Fruit fly (Drosophila melanogaster) whole organism, prepupa: Measurements from ENCODE around the gene CG31445.
A peak's percentile ranks its signal among the peaks of the same experiment; 100 is the strongest.

Source experiments
- Blimp-1 ChIP-seq: fragments of 200-800 bp; sonication (Bioruptor generic); optimal IDR thresholded peaks from 3 replicates; lab custom pipeline; 2017; ENCODE audit warnings: missing biosample characterization, missing genetic modification characterization, mild to moderate bottlenecking, moderate library complexity, missing genetic modification reagents
- CG10631 ChIP-seq: fragments of 200-800 bp; sonication (Bioruptor generic); optimal IDR thresholded peaks from 2 replicates; lab custom pipeline; 2016; ENCODE audit warnings: missing biosample characterization, missing genetic modification characterization
- CG11294 ChIP-seq: fragments of 200-800 bp; sonication (Bioruptor generic); IDR thresholded peaks from 2 replicates; pipeline ENCODE4 v1.3.6; 2022; ENCODE audit warnings: missing biosample characterization, missing genetic modification characterization
- CG11762 ChIP-seq: fragments of 200-800 bp; sonication (Bioruptor generic); optimal IDR thresholded peaks from 3 replicates; lab custom pipeline; 2016; ENCODE audit warnings: missing biosample characterization, missing genetic modification characterization; ENCODE audit not compliant: insufficient read depth
- CG1621 ChIP-seq: fragments of 200-800 bp; sonication (Bioruptor generic); optimal IDR thresholded peaks from 3 replicates; lab custom pipeline; 2018; ENCODE audit warnings: missing biosample characterization, mild to moderate bottlenecking, missing genetic modification characterization
- CG16779 ChIP-seq: fragments of 200-800 bp; sonication (Bioruptor generic); optimal IDR thresholded peaks from 3 replicates; lab custom pipeline; 2017; ENCODE audit warnings: missing biosample characterization, mild to moderate bottlenecking, missing genetic modification characterization
- CG3032 ChIP-seq: fragments of 200-800 bp; optimal IDR thresholded peaks from 2 replicates; lab custom pipeline; 2019; ENCODE audit warnings: missing biosample characterization, mild to moderate bottlenecking, missing genetic modification characterization, moderate library complexity
- CG31627 ChIP-seq: fragments of 200-800 bp; sonication (Bioruptor generic); optimal IDR thresholded peaks from 3 replicates; lab custom pipeline; 2016; ENCODE audit warnings: missing biosample characterization, missing genetic modification characterization
- CG32006 ChIP-seq: fragments of 200-800 bp; sonication (Bioruptor generic); optimal IDR thresholded peaks from 3 replicates; lab custom pipeline; 2017; ENCODE audit warnings: missing biosample characterization, mild to moderate bottlenecking, missing genetic modification characterization
- CG34406 ChIP-seq: fragments of 200-800 bp; sonication (Bioruptor generic); optimal IDR thresholded peaks from 3 replicates; lab custom pipeline; 2016; ENCODE audit warnings: missing biosample characterization, missing genetic modification characterization
- CG3919 ChIP-seq: fragments of 200-800 bp; sonication (Bioruptor generic); optimal IDR thresholded peaks from 3 replicates; lab custom pipeline; 2016; ENCODE audit warnings: missing biosample characterization, missing genetic modification characterization
- CG4318 ChIP-seq: fragments of 200-800 bp; sonication (Bioruptor generic); optimal IDR thresholded peaks from 3 replicates; lab custom pipeline; 2017; ENCODE audit warnings: missing biosample characterization, mild to moderate bottlenecking, missing genetic modification characterization
- CG6163 ChIP-seq: fragments of 200-800 bp; sonication (Bioruptor generic); IDR thresholded peaks from 3 replicates; pipeline ENCODE4 v1.3.6; 2022; ENCODE audit warnings: missing biosample characterization, missing genetic modification characterization
- CG6792 ChIP-seq: fragments of 200-800 bp; sonication (Bioruptor generic); optimal IDR thresholded peaks from 3 replicates; lab custom pipeline; 2016; ENCODE audit warnings: missing biosample characterization, missing genetic modification characterization
- CG6808 ChIP-seq: fragments of 200-800 bp; sonication (Bioruptor generic); optimal IDR thresholded peaks from 3 replicates; lab custom pipeline; 2017; ENCODE audit warnings: missing biosample characterization, missing genetic modification characterization, mild to moderate bottlenecking, moderate library complexity, missing genetic modification reagents
- CG6854 ChIP-seq: fragments of 200-800 bp; sonication (Bioruptor generic); optimal IDR thresholded peaks from 2 replicates; lab custom pipeline; 2017; ENCODE audit warnings: missing biosample characterization, mild to moderate bottlenecking, missing genetic modification characterization
- CG7368 ChIP-seq: fragments of 200-800 bp; sonication (Bioruptor generic); optimal IDR thresholded peaks from 3 replicates; lab custom pipeline; 2016; ENCODE audit warnings: missing biosample characterization, missing genetic modification characterization
- CG8119 ChIP-seq: fragments of 200-800 bp; sonication (Bioruptor generic); IDR thresholded peaks from 3 replicates; pipeline ENCODE4 v1.3.6; 2022; ENCODE audit warnings: missing biosample characterization, missing genetic modification characterization
- CG8319 ChIP-seq: fragments of 200-800 bp; sonication (Bioruptor generic); optimal IDR thresholded peaks from 3 replicates; lab custom pipeline; 2016; ENCODE audit warnings: missing biosample characterization, missing genetic modification characterization
- CG8632 ChIP-seq: fragments of 200-800 bp; sonication (Bioruptor generic); optimal IDR thresholded peaks from 3 replicates; lab custom pipeline; 2016; ENCODE audit warnings: missing biosample characterization, missing genetic modification characterization
- CG9139 ChIP-seq: fragments of 200-800 bp; sonication (Bioruptor generic); optimal IDR thresholded peaks from 3 replicates; lab custom pipeline; 2017; ENCODE audit warnings: missing biosample characterization, mild to moderate bottlenecking, missing genetic modification characterization
- Eip75B ChIP-seq: fragments of 200-800 bp; sonication (Bioruptor generic); optimal IDR thresholded peaks from 3 replicates; lab custom pipeline; 2016; ENCODE audit warnings: missing biosample characterization, missing genetic modification characterization
- Eip93F ChIP-seq: fragments of 200-800 bp; sonication (Bioruptor generic); optimal IDR thresholded peaks from 2 replicates; lab custom pipeline; 2016; ENCODE audit warnings: missing biosample characterization, mild to moderate bottlenecking, missing genetic modification characterization
- Ets21C ChIP-seq: fragments of 200-800 bp; sonication (Bioruptor generic); optimal IDR thresholded peaks from 3 replicates; lab custom pipeline; 2016; ENCODE audit warnings: missing biosample characterization, missing genetic modification characterization
- Ets96B ChIP-seq: fragments of 200-800 bp; optimal IDR thresholded peaks from 2 replicates; lab custom pipeline; 2019; ENCODE audit warnings: missing biosample characterization, mild to moderate bottlenecking, missing genetic modification characterization, moderate library complexity
- Gug ChIP-seq: fragments of 200-800 bp; sonication (Bioruptor generic); IDR thresholded peaks from 2 replicates; pipeline ENCODE4 v1.3.6; 2022; ENCODE audit warnings: missing biosample characterization, missing genetic modification characterization
- Hr38 ChIP-seq: sonication (Bioruptor generic); optimal IDR thresholded peaks from 2 replicates; lab custom pipeline; 2016; ENCODE audit warnings: missing biosample characterization, missing genetic modification characterization
- Hr39 ChIP-seq: fragments of 200-800 bp; sonication (Bioruptor generic); optimal IDR thresholded peaks from 2 replicates; lab custom pipeline; 2016; ENCODE audit warnings: missing biosample characterization, missing genetic modification characterization
- Hr4 ChIP-seq: fragments of 200-800 bp; sonication (Bioruptor generic); optimal IDR thresholded peaks from 3 replicates; lab custom pipeline; 2016; ENCODE audit warnings: missing biosample characterization, missing genetic modification characterization
- Met ChIP-seq: fragments of 200-800 bp; sonication (Bioruptor generic); optimal IDR thresholded peaks from 3 replicates; lab custom pipeline; 2016; ENCODE audit warnings: missing biosample characterization, missing genetic modification characterization
- OdsH ChIP-seq: fragments of 200-800 bp; sonication (Bioruptor generic); optimal IDR thresholded peaks from 3 replicates; lab custom pipeline; 2016; ENCODE audit warnings: missing biosample characterization, missing genetic modification characterization
- Smox ChIP-seq: fragments of 200-800 bp; sonication (Bioruptor generic); optimal IDR thresholded peaks from 3 replicates; lab custom pipeline; 2016; ENCODE audit warnings: missing biosample characterization, missing genetic modification characterization
- Sox102F ChIP-seq: fragments of 200-800 bp; sonication (Bioruptor generic); optimal IDR thresholded peaks from 2 replicates; lab custom pipeline; 2016; ENCODE audit warnings: missing biosample characterization, mild to moderate bottlenecking, missing genetic modification characterization
- Sox14 ChIP-seq: fragments of 200-800 bp; sonication (Bioruptor generic); optimal IDR thresholded peaks from 3 replicates; lab custom pipeline; 2016; ENCODE audit warnings: missing biosample characterization, missing genetic modification characterization
- Sox15 ChIP-seq: fragments of 200-800 bp; sonication (Bioruptor generic); optimal IDR thresholded peaks from 3 replicates; lab custom pipeline; 2016; ENCODE audit warnings: missing biosample characterization, missing genetic modification characterization
- acj6 ChIP-seq: fragments of 200-800 bp; sonication (Bioruptor generic); optimal IDR thresholded peaks from 3 replicates; lab custom pipeline; 2016; ENCODE audit warnings: missing biosample characterization, missing genetic modification characterization
- cyc ChIP-seq: fragments of 200-800 bp; sonication (Bioruptor generic); optimal IDR thresholded peaks from 3 replicates; lab custom pipeline; 2016; ENCODE audit warnings: missing biosample characterization, missing genetic modification characterization
- dac ChIP-seq: fragments of 200-800 bp; sonication (Bioruptor generic); optimal IDR thresholded peaks from 2 replicates; lab custom pipeline; 2017; ENCODE audit warnings: missing biosample characterization, mild to moderate bottlenecking, missing genetic modification characterization
- dsx ChIP-seq: fragments of 200-800 bp; optimal IDR thresholded peaks from 3 replicates; lab custom pipeline; 2019; ENCODE audit warnings: missing biosample characterization, mild to moderate bottlenecking, missing genetic modification characterization, moderate library complexity; ENCODE audit not compliant: poor library complexity, severe bottlenecking
- eg ChIP-seq: fragments of 200-800 bp; sonication (Bioruptor generic); IDR thresholded peaks from 3 replicates; pipeline ENCODE4 v1.3.6; 2022; ENCODE audit warnings: missing biosample characterization, missing genetic modification characterization
- esn ChIP-seq: fragments of 200-800 bp; sonication (Bioruptor generic); optimal IDR thresholded peaks from 2 replicates; lab custom pipeline; 2016; ENCODE audit warnings: missing biosample characterization, mild to moderate bottlenecking, missing genetic modification characterization, moderate library complexity
- fd59A ChIP-seq: fragments of 200-800 bp; sonication (Bioruptor generic); optimal IDR thresholded peaks from 2 replicates; lab custom pipeline; 2017; ENCODE audit warnings: missing biosample characterization, mild to moderate bottlenecking, missing genetic modification characterization, missing genetic modification reagents
- fd85E ChIP-seq: fragments of 200-800 bp; sonication (Bioruptor generic); optimal IDR thresholded peaks from 3 replicates; lab custom pipeline; 2016; ENCODE audit warnings: missing biosample characterization, missing genetic modification characterization
- lz ChIP-seq: fragments of 200-800 bp; sonication (Bioruptor generic); optimal IDR thresholded peaks from 3 replicates; lab custom pipeline; 2016; ENCODE audit warnings: missing biosample characterization, missing genetic modification characterization
- net ChIP-seq: fragments of 200-800 bp; sonication (Bioruptor generic); optimal IDR thresholded peaks from 3 replicates; lab custom pipeline; 2016; ENCODE audit warnings: missing biosample characterization, missing genetic modification characterization
- pdm3 ChIP-seq: fragments of 200-800 bp; sonication (Bioruptor generic); optimal IDR thresholded peaks from 3 replicates; lab custom pipeline; 2016; ENCODE audit warnings: missing biosample characterization, missing genetic modification characterization
- salr ChIP-seq, 2 experiments: fragments of 200-800 bp; sonication (Bioruptor generic); optimal IDR thresholded peaks; 3 replicates each; lab custom pipeline; 2016 to 2018; ENCODE audit warnings: missing biosample characterization in 2 of 2, missing genetic modification characterization in 2 of 2, mild to moderate bottlenecking in 1 of 2
- spab ChIP-seq: fragments of 200-800 bp; sonication (Bioruptor generic); optimal IDR thresholded peaks from 2 replicates; lab custom pipeline; 2017; ENCODE audit warnings: missing biosample characterization, mild to moderate bottlenecking, missing genetic modification characterization, missing genetic modification reagents
- ss ChIP-seq, 2 experiments: fragments of 200-800 bp; sonication (Bioruptor generic); optimal IDR thresholded peaks; 2 replicates in 1 of 2; 3 replicates in 1 of 2; lab custom pipeline; 2017 to 2018; ENCODE audit warnings: mild to moderate bottlenecking in 2 of 2, missing biosample characterization in 2 of 2, missing genetic modification characterization in 2 of 2, moderate library complexity in 1 of 2
- svp ChIP-seq: fragments of 200-800 bp; sonication (Bioruptor generic); peaks from one replicate; lab custom pipeline; 2016; ENCODE audit warnings: missing biosample characterization, missing genetic modification characterization
- topi ChIP-seq: fragments of 200-800 bp; sonication (Bioruptor generic); optimal IDR thresholded peaks from 3 replicates; lab custom pipeline; 2016; ENCODE audit warnings: missing biosample characterization, missing genetic modification characterization
- vri ChIP-seq: fragments of 200-800 bp; sonication (Bioruptor generic); optimal IDR thresholded peaks from 3 replicates; lab custom pipeline; 2016; ENCODE audit warnings: missing biosample characterization, mild to moderate bottlenecking, missing genetic modification characterization

Gene CG31445

DNA sequence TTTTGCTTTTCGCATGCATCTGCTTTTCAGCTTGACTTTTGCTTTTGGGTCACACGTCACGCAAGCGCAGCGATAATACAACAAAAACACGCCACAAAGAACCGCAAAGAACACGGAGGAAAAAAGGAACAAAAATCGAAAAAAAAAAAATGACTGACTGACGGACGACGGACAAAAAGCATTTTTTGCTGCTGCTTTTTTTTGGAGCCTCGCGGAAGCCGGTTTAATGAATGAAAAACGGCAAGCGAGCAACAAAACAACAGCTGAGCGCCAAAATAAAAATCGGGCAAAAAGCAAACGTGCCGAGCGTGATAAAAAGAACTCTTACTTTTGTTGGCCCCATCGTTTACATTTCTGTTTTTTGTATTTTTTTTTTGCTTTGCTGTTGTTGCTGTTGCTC, 9.8 kb upstream of the CG31445 start:
- TF ChIP-seq salr (GFP tag; optimal IDR thresholded peaks at IDR 0.05; lab: Kevin White, UChicago) (peak in 1 of 2 experiments; percentile 73), CG8632 (GFP tag; lab: Kevin White, UChicago) (peak; percentile 66), CG6792 (GFP tag; lab: Kevin White, UChicago) (peak; percentile 46), CG16779 (tag; lab: Kevin White, UChicago) (peak; percentile 85), Gug (GFP tag; lab: Robert Waterston, UW) (no peak), CG11294 (GFP tag; lab: Robert Waterston, UW) (no peak), dsx (GFP tag; lab: Kevin White, UChicago) (peak; percentile 84), CG34406 (peak; percentile 72), ss (GFP tag; optimal IDR thresholded peaks at IDR 0.05; lab: Kevin White, UChicago) (peak; percentile 97 to 99), Hr38 (GFP tag; lab: Kevin White, UChicago) (no peak), lz (GFP tag; lab: Kevin White, UChicago) (no peak), Met (GFP tag; lab: Kevin White, UChicago) (peak; percentile 24), Ets96B (tag; lab: Kevin White, UChicago) (peak; percentile 82), OdsH (GFP tag; lab: Kevin White, UChicago) (peak; percentile 46), CG31627 (GFP tag; lab: Kevin White, UChicago) (no peak), Sox14 (GFP tag; lab: Kevin White, UChicago) (peak; percentile 49), Eip75B (GFP tag; lab: Kevin White, UChicago) (peak; percentile 81), CG8319 (peak; percentile 54), CG8119 (peak; percentile 35; the same call in 1 of the 3 replicates), cyc (peak; percentile 14), CG10631 (GFP tag; lab: Kevin White, UChicago) (no peak), Eip93F (GFP tag; lab: Kevin White, UChicago) (peak; percentile 54), eg (GFP tag; lab: Robert Waterston, UW) (peak; percentile 60; the same call in 2 of the 3 replicates), CG3032 (tag; lab: Kevin White, UChicago) (peak; percentile 81), esn (GFP tag; lab: Kevin White, UChicago) (peak; percentile 44), topi (GFP tag; lab: Kevin White, UChicago) (peak; percentile 64), CG4318 (GFP tag; lab: Kevin White, UChicago) (no peak), spab (GFP tag; lab: Kevin White, UChicago) (peak; percentile 93), Ets21C (no peak), net (GFP tag; lab: Kevin White, UChicago) (peak; percentile 78), CG7368 (peak; percentile 62), CG1621 (tag; lab: Kevin White, UChicago) (peak; percentile 90), CG32006 (GFP tag; lab: Kevin White, UChicago) (peak; percentile 20), fd85E (GFP tag; lab: Kevin White, UChicago) (peak; percentile 40), Hr4 (GFP tag; lab: Kevin White, UChicago) (no peak), svp (GFP tag; lab: Kevin White, UChicago) (peak; percentile 87), Hr39 (GFP tag; lab: Kevin White, UChicago) (no peak), dac (GFP tag; lab: Kevin White, UChicago) (no peak), Smox (GFP tag; lab: Kevin White, UChicago) (peak; percentile 1), CG6163 (GFP tag; lab: Robert Waterston, UW) (peak; percentile 88), fd59A (GFP tag; lab: Kevin White, UChicago) (peak; percentile 79), CG6854 (GFP tag; lab: Kevin White, UChicago) (peak; percentile 97), CG9139 (GFP tag; lab: Kevin White, UChicago) (peak; percentile 98), CG3919 (peak; percentile 64), Sox15 (GFP tag; lab: Kevin White, UChicago) (no peak), Blimp-1 (peak; percentile 97), CG11762 (peak; percentile 64), Sox102F (GFP tag; lab: Kevin White, UChicago) (peak; percentile 73), vri (GFP tag; lab: Kevin White, UChicago) (peak; percentile 71), CG6808 (GFP tag; lab: Kevin White, UChicago) (peak; percentile 96), acj6 (GFP tag; lab: Kevin White, UChicago) (peak; percentile 18), pdm3 (peak; percentile 54)
